Fruit fly (Drosophila melanogaster) whole organism, embryonic: ENCODE results near the gene Papss.

ENCODE experiments used
- B-H2 ChIP-seq: fragments of 200-800 bp; sonication (Bioruptor generic); optimal IDR thresholded peaks from 2 replicates; lab custom pipeline; 2018; ENCODE audit warnings: missing biosample characterization, mild to moderate bottlenecking, missing genetic modification characterization
- BEAF-32 ChIP-seq: fragments of 200-800 bp; sonication (Bioruptor generic); optimal IDR thresholded peaks from 3 replicates; lab custom pipeline; 2017; ENCODE audit warnings: missing biosample characterization, missing genetic modification characterization, mild to moderate bottlenecking, moderate library complexity, missing genetic modification reagents
- Bgb ChIP-seq: fragments of 200-800 bp; sonication (Bioruptor generic); IDR thresholded peaks from 2 replicates; pipeline ENCODE4 v1.3.6; 2022; ENCODE audit warnings: missing biosample characterization, missing genetic modification characterization; ENCODE audit not compliant: partially characterized antibody
- CG11560 ChIP-seq: fragments of 200-800 bp; sonication (Bioruptor generic); IDR thresholded peaks from 3 replicates; pipeline ENCODE4 v1.3.6; 2022; ENCODE audit warnings: missing biosample characterization, missing genetic modification characterization
- CG12299 ChIP-seq: fragments of 200-800 bp; sonication (Bioruptor generic); optimal IDR thresholded peaks from 2 replicates; lab custom pipeline; 2018; ENCODE audit warnings: missing biosample characterization, mild to moderate bottlenecking, missing genetic modification characterization
- CG13894 ChIP-seq: fragments of 200-800 bp; sonication (Bioruptor generic); optimal IDR thresholded peaks from 3 replicates; lab custom pipeline; 2018; ENCODE audit warnings: missing biosample characterization, mild to moderate bottlenecking, missing genetic modification characterization, moderate library complexity
- CG1647 ChIP-seq: fragments of 200-800 bp; sonication (Bioruptor generic); optimal IDR thresholded peaks from 3 replicates; lab custom pipeline; 2016; ENCODE audit warnings: missing biosample characterization, missing genetic modification characterization
- CG17912 ChIP-seq: fragments of 200-800 bp; sonication (Bioruptor generic); optimal IDR thresholded peaks from 2 replicates; lab custom pipeline; 2018; ENCODE audit warnings: missing biosample characterization, mild to moderate bottlenecking, missing genetic modification characterization
- CG2116 ChIP-seq: fragments of 200-800 bp; sonication (Bioruptor generic); optimal IDR thresholded peaks from 3 replicates; lab custom pipeline; 2018; ENCODE audit warnings: missing biosample characterization, mild to moderate bottlenecking, missing genetic modification characterization
- CG3065 ChIP-seq: fragments of 200-800 bp; sonication (Bioruptor generic); optimal IDR thresholded peaks from 2 replicates; lab custom pipeline; 2016; ENCODE audit warnings: missing biosample characterization, missing genetic modification characterization
- CG3407 ChIP-seq: fragments of 200-800 bp; sonication (Bioruptor generic); optimal IDR thresholded peaks from 2 replicates; lab custom pipeline; 2018; ENCODE audit warnings: missing biosample characterization, mild to moderate bottlenecking, missing genetic modification characterization
- CG3838 ChIP-seq: fragments of 200-800 bp; sonication (Bioruptor generic); optimal IDR thresholded peaks from 3 replicates; lab custom pipeline; 2016; ENCODE audit warnings: missing biosample characterization, missing genetic modification characterization
- CG3995 ChIP-seq: fragments of 200-800 bp; sonication (Bioruptor generic); optimal IDR thresholded peaks from 3 replicates; lab custom pipeline; 2016; ENCODE audit warnings: missing biosample characterization, missing genetic modification characterization
- CG4617 ChIP-seq: fragments of 200-800 bp; sonication (Bioruptor generic); optimal IDR thresholded peaks from 3 replicates; lab custom pipeline; 2016; ENCODE audit warnings: missing biosample characterization, missing genetic modification characterization, borderline replicate concordance
- CG6854 ChIP-seq: fragments of 200-800 bp; sonication (Bioruptor generic); optimal IDR thresholded peaks from 3 replicates; lab custom pipeline; 2017; ENCODE audit warnings: missing biosample characterization, mild to moderate bottlenecking, missing genetic modification characterization
- CG7963 ChIP-seq: fragments of 200-800 bp; sonication (Bioruptor generic); IDR thresholded peaks from 3 replicates; pipeline ENCODE4 v1.3.6; 2022; ENCODE audit warnings: missing biosample characterization, missing genetic modification characterization; ENCODE audit not compliant: partially characterized antibody
- CG8290 ChIP-seq, 3 experiments: fragments of 200-800 bp; sonication (Bioruptor generic); optimal IDR thresholded peaks; 2 replicates each; lab custom pipeline; 2016 to 2019; ENCODE audit warnings: missing biosample characterization in 3 of 3, missing genetic modification characterization in 3 of 3, mild to moderate bottlenecking in 2 of 3, moderate library complexity in 1 of 3
- CTCF ChIP-seq: fragments of 200-800 bp; sonication (Bioruptor generic); optimal IDR thresholded peaks from 2 replicates; lab custom pipeline; 2017; ENCODE audit warnings: missing biosample characterization, mild to moderate bottlenecking, missing genetic modification characterization, moderate library complexity
- D ChIP-seq, 2 experiments: fragments of 200-800 bp in 1 of 2; fragments of >200 bp in 1 of 2; sonication (Bioruptor generic) in 1 of 2; optimal IDR thresholded peaks; 2 replicates in 1 of 2; 3 replicates in 1 of 2; lab custom pipeline; 2017; ENCODE audit warnings: mild to moderate bottlenecking in 1 of 2, missing biosample characterization in 1 of 2, missing genetic modification characterization in 1 of 2, missing genetic modification reagents in 1 of 2
- D19A ChIP-seq: fragments of 200-800 bp; optimal IDR thresholded peaks from 3 replicates; lab custom pipeline; 2019; ENCODE audit warnings: missing biosample characterization, mild to moderate bottlenecking, missing genetic modification characterization, moderate library complexity
- Dref ChIP-seq: fragments of 200-800 bp; sonication (Bioruptor generic); IDR thresholded peaks from 2 replicates; pipeline ENCODE4 v1.3.6; 2022; ENCODE audit warnings: missing biosample characterization, missing genetic modification characterization
- Fer1 ChIP-seq: fragments of 200-800 bp; sonication (Bioruptor generic); optimal IDR thresholded peaks from 2 replicates; lab custom pipeline; 2017; ENCODE audit warnings: missing biosample characterization, mild to moderate bottlenecking, missing genetic modification characterization
- GATAe ChIP-seq: fragments of 200-800 bp; sonication (Bioruptor generic); conservative IDR thresholded peaks from 2 replicates; pipeline ENCODE4 v1.3.6; 2022; ENCODE audit warnings: missing biosample characterization, missing genetic modification characterization
- HHEX ChIP-seq: fragments of 200-800 bp; sonication (Bioruptor generic); optimal IDR thresholded peaks from 3 replicates; lab custom pipeline; 2017; ENCODE audit warnings: missing biosample characterization, mild to moderate bottlenecking, missing genetic modification characterization, missing genetic modification reagents
- HmgZ ChIP-seq: fragments of 200-800 bp; sonication (Bioruptor generic); optimal IDR thresholded peaks from 2 replicates; lab custom pipeline; 2018; ENCODE audit warnings: missing biosample characterization, mild to moderate bottlenecking, missing genetic modification characterization
- Hr39 ChIP-seq: fragments of >200 bp; optimal IDR thresholded peaks from 2 replicates; lab custom pipeline; 2017
- Hr78 ChIP-seq, 2 experiments: fragments of 200-800 bp in 1 of 2; fragments of >200 bp in 1 of 2; sonication (Bioruptor generic) in 1 of 2; optimal IDR thresholded peaks; 2 replicates each; lab custom pipeline; 2017 to 2019; ENCODE audit warnings: missing biosample characterization in 2 of 2, missing genetic modification characterization in 2 of 2, mild to moderate bottlenecking in 1 of 2, moderate library complexity in 1 of 2
- Sox102F ChIP-seq: fragments of 200-800 bp; sonication (Bioruptor generic); optimal IDR thresholded peaks from 2 replicates; lab custom pipeline; 2018; ENCODE audit warnings: missing biosample characterization, mild to moderate bottlenecking, missing genetic modification characterization, moderate library complexity
- Sry-β ChIP-seq: fragments of 200-800 bp; sonication (Bioruptor generic); optimal IDR thresholded peaks from 2 replicates; lab custom pipeline; 2018; ENCODE audit warnings: missing biosample characterization, mild to moderate bottlenecking, missing genetic modification characterization, moderate library complexity
- Sry-δ ChIP-seq: fragments of 200-800 bp; sonication (Bioruptor generic); optimal IDR thresholded peaks from 2 replicates; lab custom pipeline; 2016; ENCODE audit warnings: missing biosample characterization, missing genetic modification characterization
- Stat92E ChIP-seq, 3 experiments: fragments of >200 bp in 2 of 3; fragments of 200-800 bp in 1 of 3; sonication (Bioruptor generic) in 1 of 3; optimal IDR thresholded peaks; 2 replicates each; lab custom pipeline; 2017 to 2019; ENCODE audit warnings: missing biosample characterization in 3 of 3, missing genetic modification characterization in 3 of 3, mild to moderate bottlenecking in 1 of 3, moderate library complexity in 1 of 3
- Vsx1 ChIP-seq: fragments of 200-800 bp; sonication (Bioruptor generic); optimal IDR thresholded peaks from 2 replicates; lab custom pipeline; 2017; ENCODE audit warnings: missing biosample characterization, mild to moderate bottlenecking, missing genetic modification characterization, missing genetic modification reagents
- ac ChIP-seq: fragments of 200-800 bp; sonication (Bioruptor generic); optimal IDR thresholded peaks from 3 replicates; lab custom pipeline; 2017; ENCODE audit warnings: missing biosample characterization, mild to moderate bottlenecking, missing genetic modification characterization
- chm ChIP-seq: fragments of 200-800 bp; sonication (Bioruptor generic); IDR thresholded peaks from 2 replicates; pipeline ENCODE4 v1.3.6; 2022; ENCODE audit warnings: missing biosample characterization, missing genetic modification characterization
- emc ChIP-seq: fragments of 200-800 bp; sonication (Bioruptor generic); optimal IDR thresholded peaks from 2 replicates; lab custom pipeline; 2016; ENCODE audit warnings: missing biosample characterization, missing genetic modification characterization
- fd64A ChIP-seq: fragments of 200-800 bp; sonication (Bioruptor generic); optimal IDR thresholded peaks from 3 replicates; lab custom pipeline; 2018; ENCODE audit warnings: missing biosample characterization, mild to moderate bottlenecking, missing genetic modification characterization
- gem ChIP-seq: fragments of 200-800 bp; sonication (Bioruptor generic); optimal IDR thresholded peaks from 2 replicates; lab custom pipeline; 2019; ENCODE audit warnings: missing biosample characterization, mild to moderate bottlenecking, missing genetic modification characterization, moderate library complexity
- gfzf ChIP-seq: fragments of 200-800 bp; sonication (Bioruptor generic); optimal IDR thresholded peaks from 2 replicates; lab custom pipeline; 2016; ENCODE audit warnings: missing biosample characterization, mild to moderate bottlenecking, missing genetic modification characterization, moderate library complexity
- gsb ChIP-seq: fragments of 200-800 bp; sonication (Bioruptor generic); IDR thresholded peaks from 2 replicates; pipeline ENCODE4 v1.3.6; 2022; ENCODE audit warnings: missing biosample characterization, missing genetic modification characterization
- ken ChIP-seq: fragments of 200-800 bp; sonication (Bioruptor generic); IDR thresholded peaks from 3 replicates; pipeline ENCODE4 v1.3.6; 2022; ENCODE audit warnings: missing biosample characterization, missing genetic modification characterization
- onecut ChIP-seq: fragments of 200-800 bp; sonication (Bioruptor generic); IDR thresholded peaks from 2 replicates; pipeline ENCODE4 v1.3.6; 2022; ENCODE audit warnings: missing biosample characterization, missing genetic modification characterization
- pb ChIP-seq: fragments of 200-800 bp; sonication (Bioruptor generic); optimal IDR thresholded peaks from 3 replicates; lab custom pipeline; 2016; ENCODE audit warnings: missing biosample characterization, missing genetic modification characterization
- run ChIP-seq: fragments of 200-800 bp; sonication (Bioruptor generic); optimal IDR thresholded peaks from 3 replicates; lab custom pipeline; 2018; ENCODE audit warnings: missing biosample characterization, mild to moderate bottlenecking, missing genetic modification characterization
- so ChIP-seq: fragments of 200-800 bp; sonication (Bioruptor generic); IDR thresholded peaks from 3 replicates; pipeline ENCODE4 v1.3.6; 2022; ENCODE audit warnings: missing biosample characterization, missing genetic modification characterization
- tll ChIP-seq, 2 experiments: fragments of 200-800 bp in 1 of 2; fragments of >200 bp in 1 of 2; sonication (Bioruptor generic) in 1 of 2; optimal IDR thresholded peaks; 2 replicates each; lab custom pipeline; 2017 to 2019; ENCODE audit warnings: missing biosample characterization in 2 of 2, missing genetic modification characterization in 2 of 2, mild to moderate bottlenecking in 1 of 2, moderate library complexity in 1 of 2
- wor ChIP-seq: fragments of 200-800 bp; sonication (Bioruptor generic); IDR thresholded peaks from 2 replicates; pipeline ENCODE4 v1.3.6; 2022; ENCODE audit warnings: missing biosample characterization, missing genetic modification characterization
- yki ChIP-seq: fragments of >200 bp; optimal IDR thresholded peaks from 3 replicates; lab custom pipeline; 2018

The Papss gene

DNA sequence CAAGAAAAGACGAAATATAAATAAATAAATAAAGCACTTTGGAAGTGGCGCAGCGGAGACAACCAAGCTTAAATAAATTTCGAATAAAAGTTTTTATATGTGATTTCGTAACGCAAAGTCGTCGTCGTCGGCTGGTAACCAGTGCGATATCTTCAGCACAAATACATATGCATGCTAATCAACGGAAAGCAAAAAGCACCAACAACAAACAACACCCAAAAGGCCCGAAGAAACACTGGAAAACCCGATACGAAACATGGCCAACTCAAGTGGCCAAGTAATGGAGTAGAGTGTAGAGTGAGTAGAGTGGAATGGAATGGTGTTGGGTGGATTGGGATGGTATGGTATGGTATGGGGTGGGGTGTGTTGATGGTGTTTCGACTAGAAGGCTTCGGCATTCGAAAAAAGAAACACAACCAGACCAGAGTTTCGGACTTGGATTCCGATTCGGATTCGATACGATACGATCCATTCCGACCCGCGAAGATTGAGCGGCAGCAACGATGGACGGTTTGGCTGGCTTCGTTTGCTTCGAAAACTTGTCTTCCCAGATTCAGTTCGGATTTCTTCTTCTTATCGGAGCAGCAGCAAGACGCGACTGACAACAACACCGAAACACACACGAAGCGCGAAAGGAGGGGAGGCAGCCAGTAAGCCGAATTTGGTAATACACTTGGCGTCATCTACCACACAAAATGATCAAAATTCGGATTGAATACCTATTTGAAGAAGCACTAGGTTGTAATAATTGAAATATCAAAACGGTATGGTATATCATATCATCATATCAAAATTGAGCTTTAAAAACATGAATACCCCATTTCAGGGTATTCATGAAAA, 57.7 kb downstream of the Papss start (continued):
- peak; percentile 85 for TF ChIP-seq CG3407 (GFP tag; lab: Kevin White, UChicago)
- peak; percentile 87 for TF ChIP-seq run (tag; lab: Kevin White, UChicago)
- peak; percentile 63 for TF ChIP-seq Sry-δ (GFP tag; lab: Kevin White, UChicago)
- no peak for TF ChIP-seq CG7963 (GFP tag; lab: Robert Waterston, UW)
- peak; percentile 29 for TF ChIP-seq ac (GFP tag; lab: Kevin White, UChicago)
- TF ChIP-seq D19A (tag; lab: Kevin White, UChicago) = peak; percentile 89
- TF ChIP-seq CG1647 = peak; percentile 87
- no peak for TF ChIP-seq yki (lab: Kevin White, UChicago)
- TF ChIP-seq gem (tag; lab: Kevin White, UChicago) = peak; percentile 97
- TF ChIP-seq CG8290 (GFP tag; optimal IDR thresholded peaks at IDR 0.05; lab: Kevin White, UChicago) = peak; percentile 48
- TF ChIP-seq CG8290 (tag; optimal IDR thresholded peaks at IDR 0.05; lab: Kevin White, UChicago) = peak; percentile 40 to 99
- peak; percentile 71 for TF ChIP-seq CG3065
- peak in 1 of 3 experiments; percentile 79 for TF ChIP-seq Stat92E (GFP tag; optimal IDR thresholded peaks at IDR 0.05; lab: Kevin White, UChicago)
- peak; percentile 95 for TF ChIP-seq ken (GFP tag; lab: Robert Waterston, UW)
- peak; percentile 70 for TF ChIP-seq CG2116 (GFP tag; lab: Kevin White, UChicago)
- no peak for TF ChIP-seq Bgb
- TF ChIP-seq emc (GFP tag; lab: Kevin White, UChicago) = peak; percentile 92
- peak; percentile 95 for TF ChIP-seq HmgZ (tag; lab: Kevin White, UChicago)
- TF ChIP-seq CG13894 (tag; lab: Kevin White, UChicago) = peak; percentile 87
- peak; percentile 94 for TF ChIP-seq gsb (GFP tag; lab: Robert Waterston, UW)
- peak; percentile 96 for TF ChIP-seq Sox102F (GFP tag; lab: Kevin White, UChicago)
- TF ChIP-seq Sry-β (GFP tag; lab: Kevin White, UChicago) = peak; percentile 57
- no peak for TF ChIP-seq D (optimal IDR thresholded peaks at IDR 0.05; lab: Kevin White, UChicago)
- TF ChIP-seq D (GFP tag; optimal IDR thresholded peaks at IDR 0.05; lab: Kevin White, UChicago) = peak; percentile 52
- TF ChIP-seq CG3838 (GFP tag; lab: Kevin White, UChicago) = peak; percentile 90
- TF ChIP-seq CG4617 (GFP tag; lab: Kevin White, UChicago) = peak; percentile 75
- peak; percentile 94 for TF ChIP-seq pb (GFP tag; lab: Kevin White, UChicago)
- no peak for TF ChIP-seq Hr39
- TF ChIP-seq Hr78 (GFP tag; optimal IDR thresholded peaks at IDR 0.05; lab: Kevin White, UChicago) = peak in 1 of 2 experiments; percentile 77
- peak; percentile 17 for TF ChIP-seq BEAF-32 (GFP tag; lab: Kevin White, UChicago)
- TF ChIP-seq GATAe (GFP tag; lab: Robert Waterston, UW) = peak; percentile 77
- TF ChIP-seq Dref (GFP tag; lab: Robert Waterston, UW) = no peak; the same call in none of the 2 replicates
- peak; percentile 87 for TF ChIP-seq CG12299
- no peak for TF ChIP-seq tll (GFP tag; optimal IDR thresholded peaks at IDR 0.05; lab: Kevin White, UChicago)
- TF ChIP-seq gfzf = peak; percentile 4
- TF ChIP-seq wor (GFP tag; lab: Robert Waterston, UW) = peak; percentile 89
- TF ChIP-seq onecut (GFP tag; lab: Robert Waterston, UW) = peak; percentile 73
- peak; percentile 30 for TF ChIP-seq fd64A (GFP tag; lab: Kevin White, UChicago)
- no peak; the same call in 2 of the 3 replicates for TF ChIP-seq CG11560 (tag; lab: Robert Waterston, UW)
- peak; percentile 93 for TF ChIP-seq CG6854
- peak; percentile 87 for TF ChIP-seq Vsx1 (GFP tag; lab: Kevin White, UChicago)
- peak; percentile 93 for TF ChIP-seq HHEX (GFP tag; lab: Kevin White, UChicago)
- peak; percentile 92 for TF ChIP-seq Fer1 (GFP tag; lab: Kevin White, UChicago)
- peak; percentile 50 for TF ChIP-seq B-H2
- peak; percentile 53 for TF ChIP-seq CG17912 (GFP tag; lab: Kevin White, UChicago)
- peak; percentile 96 for TF ChIP-seq chm
- TF ChIP-seq so (GFP tag; lab: Robert Waterston, UW) = peak; percentile 96
- TF ChIP-seq CTCF = peak; percentile 51
- TF ChIP-seq CG3995 = peak; percentile 71
